Fruit fly (Drosophila melanogaster) whole organism, embryonic: ENCODE measurements around the gene CG46463.
A peak's percentile ranks its signal among the peaks of the same experiment; 100 is the strongest.

Source experiments
- Atf-2 ChIP-seq: fragments of 200-800 bp; sonication (Bioruptor generic); optimal IDR thresholded peaks from 2 replicates; lab custom pipeline; 2016; ENCODE audit warnings: missing biosample characterization, missing genetic modification characterization
- B-H1 ChIP-seq: fragments of 200-800 bp; sonication (Bioruptor generic); IDR thresholded peaks from 3 replicates; pipeline ENCODE4 v1.3.6; 2022; ENCODE audit warnings: missing biosample characterization, missing genetic modification characterization
- Blimp-1 ChIP-seq: fragments of 200-800 bp; sonication (Bioruptor generic); optimal IDR thresholded peaks from 3 replicates; lab custom pipeline; 2018; ENCODE audit warnings: missing biosample characterization, missing genetic modification characterization, mild to moderate bottlenecking, moderate library complexity, missing genetic modification reagents
- CG10209 ChIP-seq: fragments of 200-800 bp; sonication (Bioruptor generic); optimal IDR thresholded peaks from 3 replicates; lab custom pipeline; 2017; ENCODE audit warnings: missing biosample characterization, mild to moderate bottlenecking, missing genetic modification characterization, missing genetic modification reagents
- CG10274 ChIP-seq: fragments of 200-800 bp; sonication (Bioruptor generic); optimal IDR thresholded peaks from 3 replicates; lab custom pipeline; 2017; ENCODE audit warnings: missing biosample characterization, mild to moderate bottlenecking, missing genetic modification characterization
- CG10321 ChIP-seq: fragments of 200-800 bp; sonication (Bioruptor generic); IDR thresholded peaks from 2 replicates; pipeline ENCODE4 v1.3.6; 2022; ENCODE audit warnings: missing biosample characterization, missing genetic modification characterization
- CG12104 ChIP-seq: fragments of 200-800 bp; sonication (Bioruptor generic); optimal IDR thresholded peaks from 3 replicates; lab custom pipeline; 2016; ENCODE audit warnings: missing biosample characterization, missing genetic modification characterization
- CG12155 ChIP-seq: fragments of 200-800 bp; sonication (Bioruptor generic); optimal IDR thresholded peaks from 3 replicates; lab custom pipeline; 2016; ENCODE audit warnings: missing biosample characterization, missing genetic modification characterization
- CG14965 ChIP-seq: fragments of 200-800 bp; sonication (Bioruptor generic); optimal IDR thresholded peaks from 2 replicates; lab custom pipeline; 2016; ENCODE audit warnings: missing biosample characterization, missing genetic modification characterization, borderline replicate concordance
- CG1602 ChIP-seq: fragments of 200-800 bp; sonication (Bioruptor generic); optimal IDR thresholded peaks from 3 replicates; lab custom pipeline; 2016; ENCODE audit warnings: missing biosample characterization, missing genetic modification characterization
- CG16863 ChIP-seq: fragments of 200-800 bp; sonication (Bioruptor generic); optimal IDR thresholded peaks from 3 replicates; lab custom pipeline; 2016; ENCODE audit warnings: missing biosample characterization, missing genetic modification characterization
- CG17802 ChIP-seq: fragments of 200-800 bp; sonication (Bioruptor generic); optimal IDR thresholded peaks from 2 replicates; lab custom pipeline; 2018; ENCODE audit warnings: missing biosample characterization, mild to moderate bottlenecking, missing genetic modification characterization, moderate library complexity
- CG17829 ChIP-seq: fragments of 200-800 bp; optimal IDR thresholded peaks from 2 replicates; lab custom pipeline; 2019; ENCODE audit warnings: missing biosample characterization, mild to moderate bottlenecking, missing genetic modification characterization, moderate library complexity
- CG2199 ChIP-seq: fragments of 200-800 bp; sonication (Bioruptor generic); IDR thresholded peaks from 3 replicates; pipeline ENCODE4 v1.3.6; 2022; ENCODE audit warnings: missing biosample characterization, missing genetic modification characterization
- CG32767 ChIP-seq: fragments of 200-800 bp; sonication (Bioruptor generic); IDR thresholded peaks from 2 replicates; pipeline ENCODE4 v1.3.6; 2022; ENCODE audit warnings: missing biosample characterization, missing genetic modification characterization
- CG3281 ChIP-seq: fragments of 200-800 bp; sonication (Bioruptor generic); optimal IDR thresholded peaks from 3 replicates; lab custom pipeline; 2017; ENCODE audit warnings: missing biosample characterization, mild to moderate bottlenecking, missing genetic modification characterization
- CG33557 ChIP-seq: fragments of 200-800 bp; sonication (Bioruptor generic); optimal IDR thresholded peaks from 2 replicates; lab custom pipeline; 2019; ENCODE audit warnings: missing biosample characterization, mild to moderate bottlenecking, missing genetic modification characterization, moderate library complexity
- CG4360 ChIP-seq: fragments of 200-800 bp; sonication (Bioruptor generic); IDR thresholded peaks from 2 replicates; pipeline ENCODE4 v1.3.6; 2022; ENCODE audit warnings: missing biosample characterization, missing genetic modification characterization
- CG5180 ChIP-seq: fragments of 200-800 bp; sonication (Bioruptor generic); optimal IDR thresholded peaks from 3 replicates; lab custom pipeline; 2017; ENCODE audit warnings: missing biosample characterization, missing genetic modification characterization, mild to moderate bottlenecking, moderate library complexity, missing genetic modification reagents
- CG6791 ChIP-seq: fragments of 200-800 bp; sonication (Bioruptor generic); IDR thresholded peaks from 3 replicates; pipeline ENCODE4 v1.3.6; 2022; ENCODE audit warnings: missing biosample characterization, missing genetic modification characterization; ENCODE audit not compliant: partially characterized antibody
- CG7745 ChIP-seq: fragments of 200-800 bp; sonication (Bioruptor generic); optimal IDR thresholded peaks from 2 replicates; lab custom pipeline; 2018; ENCODE audit warnings: missing biosample characterization, mild to moderate bottlenecking, missing genetic modification characterization, moderate library complexity
- CG7987 ChIP-seq: fragments of 200-800 bp; sonication (Bioruptor generic); optimal IDR thresholded peaks from 2 replicates; lab custom pipeline; 2018; ENCODE audit warnings: missing biosample characterization, mild to moderate bottlenecking, missing genetic modification characterization, moderate library complexity
- CG9797 ChIP-seq: fragments of 200-800 bp; sonication (Bioruptor generic); optimal IDR thresholded peaks from 3 replicates; lab custom pipeline; 2018; ENCODE audit warnings: missing biosample characterization, mild to moderate bottlenecking, missing genetic modification characterization
- D ChIP-seq, 2 experiments: fragments of 200-800 bp in 1 of 2; fragments of >200 bp in 1 of 2; sonication (Bioruptor generic) in 1 of 2; optimal IDR thresholded peaks; 2 replicates in 1 of 2; 3 replicates in 1 of 2; lab custom pipeline; 2017; ENCODE audit warnings: mild to moderate bottlenecking in 1 of 2, missing biosample characterization in 1 of 2, missing genetic modification characterization in 1 of 2, missing genetic modification reagents in 1 of 2
- D19A ChIP-seq: fragments of 200-800 bp; optimal IDR thresholded peaks from 3 replicates; lab custom pipeline; 2019; ENCODE audit warnings: missing biosample characterization, mild to moderate bottlenecking, missing genetic modification characterization, moderate library complexity
- Dbx ChIP-seq: fragments of 200-800 bp; sonication (Bioruptor generic); IDR thresholded peaks from 3 replicates; pipeline ENCODE4 v1.3.6; 2022; ENCODE audit warnings: missing biosample characterization, missing genetic modification characterization
- Dip2 ChIP-seq: fragments of 200-800 bp; sonication (Bioruptor generic); IDR thresholded peaks from 2 replicates; pipeline ENCODE4 v1.3.6; 2022; ENCODE audit warnings: missing biosample characterization, missing genetic modification characterization
- E2f1 ChIP-seq: fragments of 200-800 bp; sonication (Bioruptor generic); IDR thresholded peaks from 2 replicates; pipeline ENCODE4 v1.3.6; 2022; ENCODE audit warnings: missing biosample characterization, missing genetic modification characterization
- Hsf ChIP-seq: fragments of 200-800 bp; sonication (Bioruptor generic); optimal IDR thresholded peaks from 3 replicates; lab custom pipeline; 2016; ENCODE audit warnings: missing biosample characterization, missing genetic modification characterization
- MBD-R2 ChIP-seq: fragments of 200-800 bp; sonication (Bioruptor generic); IDR thresholded peaks from 2 replicates; pipeline ENCODE4 v1.3.6; 2022; ENCODE audit warnings: missing biosample characterization, missing genetic modification characterization
- Med ChIP-seq: fragments of 200-800 bp; sonication (Bioruptor generic); peaks from one replicate; lab custom pipeline; 2016; ENCODE audit warnings: missing biosample characterization, missing genetic modification characterization, mild to moderate bottlenecking, inconsistent platforms, moderate library complexity
- Ptx1 ChIP-seq: fragments of 200-800 bp; sonication (Bioruptor generic); IDR thresholded peaks from 2 replicates; pipeline ENCODE4 v1.3.6; 2022; ENCODE audit warnings: missing biosample characterization, missing genetic modification characterization
- chif ChIP-seq, 2 experiments: fragments of 200-800 bp; sonication (Bioruptor generic); optimal IDR thresholded peaks; 3 replicates each; lab custom pipeline; 2016; ENCODE audit warnings: missing biosample characterization in 2 of 2, missing genetic modification characterization in 2 of 2
- corto ChIP-seq: fragments of 200-800 bp; sonication (Bioruptor generic); optimal IDR thresholded peaks from 2 replicates; lab custom pipeline; 2016; ENCODE audit warnings: missing biosample characterization, mild to moderate bottlenecking, missing genetic modification characterization, moderate library complexity
- crp ChIP-seq, 2 experiments: fragments of 200-800 bp; sonication (Bioruptor generic); optimal IDR thresholded peaks; 2 replicates in 1 of 2; 3 replicates in 1 of 2; lab custom pipeline; 2017; ENCODE audit warnings: missing biosample characterization in 2 of 2, missing genetic modification characterization in 2 of 2, mild to moderate bottlenecking in 1 of 2, moderate library complexity in 1 of 2
- eve ChIP-seq, 2 experiments: fragments of >200 bp; optimal IDR thresholded peaks; 2 replicates each; lab custom pipeline; 2017; ENCODE audit warnings: missing biosample characterization in 2 of 2, missing genetic modification characterization in 2 of 2
- ewg ChIP-seq: fragments of 200-800 bp; sonication (Bioruptor generic); optimal IDR thresholded peaks from 3 replicates; lab custom pipeline; 2017; ENCODE audit warnings: mild to moderate bottlenecking, missing biosample characterization, missing genetic modification reagents, missing genetic modification characterization
- fd96Cb ChIP-seq: fragments of 200-800 bp; sonication (Bioruptor generic); optimal IDR thresholded peaks from 2 replicates; lab custom pipeline; 2018; ENCODE audit warnings: missing biosample characterization, mild to moderate bottlenecking, missing genetic modification characterization, moderate library complexity
- klu ChIP-seq: fragments of 200-800 bp; sonication (Bioruptor generic); IDR thresholded peaks from 2 replicates; pipeline ENCODE4 v1.3.6; 2022; ENCODE audit warnings: missing biosample characterization, missing genetic modification characterization
- kni ChIP-seq: fragments of 200-800 bp; sonication (Bioruptor generic); optimal IDR thresholded peaks from 3 replicates; lab custom pipeline; 2017; ENCODE audit warnings: mild to moderate bottlenecking, missing biosample characterization, missing genetic modification reagents, missing genetic modification characterization
- pb ChIP-seq: fragments of 200-800 bp; sonication (Bioruptor generic); optimal IDR thresholded peaks from 3 replicates; lab custom pipeline; 2016; ENCODE audit warnings: missing biosample characterization, missing genetic modification characterization
- phol ChIP-seq: fragments of 200-800 bp; sonication (Bioruptor generic); optimal IDR thresholded peaks from 3 replicates; lab custom pipeline; 2018; ENCODE audit warnings: missing biosample characterization, mild to moderate bottlenecking, missing genetic modification characterization, moderate library complexity
- pros ChIP-seq: fragments of 200-800 bp; sonication (Bioruptor generic); optimal IDR thresholded peaks from 3 replicates; lab custom pipeline; 2019; ENCODE audit warnings: missing biosample characterization, mild to moderate bottlenecking, missing genetic modification characterization, moderate library complexity
- ranshi ChIP-seq: fragments of 200-800 bp; sonication (Bioruptor generic); IDR thresholded peaks from 2 replicates; pipeline ENCODE4 v1.3.6; 2022; ENCODE audit warnings: missing biosample characterization, missing genetic modification characterization
- salm ChIP-seq: fragments of 200-800 bp; sonication (Bioruptor generic); optimal IDR thresholded peaks from 2 replicates; lab custom pipeline; 2018; ENCODE audit warnings: missing biosample characterization, mild to moderate bottlenecking, missing genetic modification characterization
- sisA ChIP-seq: fragments of 200-800 bp; sonication (Bioruptor generic); IDR thresholded peaks from 2 replicates; pipeline ENCODE4 v1.3.6; 2022; ENCODE audit warnings: missing biosample characterization, missing genetic modification characterization
- sug ChIP-seq: fragments of 200-800 bp; optimal IDR thresholded peaks from 2 replicates; lab custom pipeline; 2019; ENCODE audit warnings: missing biosample characterization, mild to moderate bottlenecking, missing genetic modification characterization, moderate library complexity

CG46463 gene

DNA sequence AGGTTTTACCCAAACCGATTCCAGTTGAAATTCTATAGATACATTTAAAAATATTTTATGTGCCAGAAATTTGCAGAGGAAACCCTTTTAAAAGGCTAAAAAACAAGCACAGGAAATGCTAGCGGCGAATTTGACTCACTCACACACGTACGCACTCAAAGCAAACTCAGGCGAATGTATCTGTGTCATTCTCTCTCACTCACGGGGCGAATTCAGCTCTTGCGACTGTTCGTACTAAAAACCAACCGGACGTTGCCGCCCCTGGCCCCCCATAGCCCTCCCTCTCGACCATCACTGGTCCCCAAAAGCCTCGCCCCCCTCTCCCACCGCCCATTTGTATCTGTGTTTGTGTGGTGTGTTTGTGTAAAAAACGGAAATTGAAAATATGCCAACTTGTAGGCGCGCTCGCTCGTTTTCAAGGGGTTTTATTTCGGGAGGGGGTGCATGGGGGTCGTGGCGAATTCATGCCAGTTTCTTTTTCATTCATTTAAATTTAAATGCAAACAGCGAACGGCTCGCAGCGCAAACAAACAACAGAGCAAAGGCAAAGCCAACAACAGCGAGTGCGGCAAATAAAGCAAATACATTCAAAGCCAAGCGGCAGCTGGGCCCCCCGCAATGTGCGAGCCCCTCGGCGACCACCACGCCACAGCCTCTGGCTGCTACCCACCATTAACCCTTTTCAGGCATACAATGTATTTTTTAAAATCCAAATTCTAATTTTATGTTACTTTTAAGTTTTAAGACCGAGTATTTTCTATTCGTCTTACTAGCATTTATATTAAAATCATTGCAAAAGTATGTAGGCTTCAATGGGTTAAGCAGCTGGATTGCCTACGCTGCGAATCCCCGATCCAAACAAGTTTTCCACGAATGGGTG is 42.7 kb upstream of the CG46463 start (continued):
- TF ChIP-seq Med (GFP tag; lab: Kevin White, UChicago) (peak; percentile 95), CG10274 (GFP tag; lab: Kevin White, UChicago) (peak; percentile 41), pb (peak; percentile 45), CG10209 (GFP tag; lab: Kevin White, UChicago) (peak; percentile 69), CG17802 (tag; lab: Kevin White, UChicago) (no peak), CG16863 (GFP tag; lab: Kevin White, UChicago) (peak; percentile 47), MBD-R2 (GFP tag; lab: Robert Waterston, UW) (peak; percentile 30; the same call in 1 of the 2 replicates), Hsf (GFP tag; lab: Kevin White, UChicago) (peak; percentile 51), CG10321 (GFP tag; lab: Robert Waterston, UW) (peak; percentile 57), CG14965 (GFP tag; lab: Kevin White, UChicago) (no peak), CG32767 (GFP tag; lab: Robert Waterston, UW) (peak; percentile 59), ewg (GFP tag; lab: Kevin White, UChicago) (peak; percentile 19), CG7745 (tag; lab: Kevin White, UChicago) (no peak), CG5180 (GFP tag; lab: Kevin White, UChicago) (peak; percentile 72), Dip2 (GFP tag; lab: Robert Waterston, UW) (peak; percentile 50; the same call in 1 of the 2 replicates), sug (tag; lab: Kevin White, UChicago) (peak; percentile 98), kni (GFP tag; lab: Kevin White, UChicago) (peak; percentile 94), B-H1 (GFP tag; lab: Robert Waterston, UW) (peak; percentile 74), salm (tag; lab: Kevin White, UChicago) (peak; percentile 25), CG6791 (GFP tag; lab: Robert Waterston, UW) (no peak), CG9797 (GFP tag; lab: Kevin White, UChicago) (peak; percentile 13), D19A (tag; lab: Kevin White, UChicago) (peak; percentile 40), ranshi (GFP tag; lab: Robert Waterston, UW) (peak; percentile 84), chif (GFP tag; optimal IDR thresholded peaks at IDR 0.05; lab: Kevin White, UChicago) (peak; percentile 2 to 37), CG1602 (peak; percentile 11), CG12155 (GFP tag; lab: Kevin White, UChicago) (peak; percentile 62), CG7987 (GFP tag; lab: Kevin White, UChicago) (peak; percentile 84), CG4360 (GFP tag; lab: Robert Waterston, UW) (peak; percentile 55), Atf-2 (no peak), CG2199 (GFP tag; lab: Robert Waterston, UW) (peak; percentile 83), corto (GFP tag; lab: Kevin White, UChicago) (no peak), eve (GFP tag; optimal IDR thresholded peaks at IDR 0.05; lab: Kevin White, UChicago) (no peak), CG17829 (tag; lab: Kevin White, UChicago) (peak; percentile 3), CG33557 (no peak), CG3281 (GFP tag; lab: Kevin White, UChicago) (peak; percentile 69), crp (GFP tag; optimal IDR thresholded peaks at IDR 0.05; lab: Kevin White, UChicago) (peak in 1 of 2 experiments; percentile 6), sisA (GFP tag; lab: Robert Waterston, UW) (peak; percentile 68; the same call in 1 of the 2 replicates), fd96Cb (peak; percentile 51), Ptx1 (GFP tag; lab: Robert Waterston, UW) (peak; percentile 87), Blimp-1 (GFP tag; lab: Kevin White, UChicago) (peak; percentile 39), CG12104 (peak; percentile 62), E2f1 (GFP tag; lab: Robert Waterston, UW) (peak; percentile 85), phol (peak; percentile 63), pros (GFP tag; lab: Kevin White, UChicago) (peak; percentile 14), D (optimal IDR thresholded peaks at IDR 0.05; lab: Kevin White, UChicago) (no peak), D (GFP tag; optimal IDR thresholded peaks at IDR 0.05; lab: Kevin White, UChicago) (peak; percentile 51), klu (GFP tag; lab: Robert Waterston, UW) (peak; percentile 63), Dbx (GFP tag; lab: Robert Waterston, UW) (peak; percentile 83)
